Worm (Caenorhabditis elegans): ENCODE data around the gene nspc-1.

Gene nspc-1

ce11 chrX:8521614-8522013 lies 13.3 kb downstream of the nspc-1 start, which contains the start of gene C03G5.14:
Gene C03G5.14, plus strand, starts transcription at chrX:8521914.
- TF ChIP-seq hmbx-1 (tag; optimal IDR thresholded peaks at IDR 0.05) (no peak), flt-1 (GFP tag; IDR thresholded peaks at IDR 0.05) (no peak), ama-1 (optimal IDR thresholded peaks at IDR 0.05) (no peak), B0310.2 (tag; optimal IDR thresholded peaks at IDR 0.05) (no peak), ceh-36 (tag; optimal IDR thresholded peaks at IDR 0.05) (no peak), sea-1 (GFP tag; conservative IDR thresholded peaks at IDR 0.05) (no peak), F13C5.2 (tag; optimal IDR thresholded peaks at IDR 0.05) (no peak)

ce11 chrX:8520402-8520801 lies 14.5 kb downstream of the nspc-1 start, which contains the start of gene H03E18.2:
Gene H03E18.2, minus strand, starts transcription at chrX:8520502.
- TF ChIP-seq pes-1 (GFP tag; IDR thresholded peaks at IDR 0.05) = no peak
- TF ChIP-seq hmg-4 (GFP tag; optimal IDR thresholded peaks at IDR 0.05) = no peak
- no peak for TF ChIP-seq tbx-37 (GFP tag; conservative IDR thresholded peaks at IDR 0.05)
- TF ChIP-seq tbx-11 (GFP tag; IDR thresholded peaks at IDR 0.05) = no peak
- no peak for TF ChIP-seq ceh-13 (GFP tag; optimal IDR thresholded peaks at IDR 0.05)
- TF ChIP-seq tra-4 (tag; optimal IDR thresholded peaks at IDR 0.05) = no peak
- no peak for TF ChIP-seq sea-1 (GFP tag; conservative IDR thresholded peaks at IDR 0.05)
- TF ChIP-seq ama-1 (optimal IDR thresholded peaks at IDR 0.05) = no peak
- TF ChIP-seq ceh-36 (tag; optimal IDR thresholded peaks at IDR 0.05) = no peak
- TF ChIP-seq F13C5.2 (tag; optimal IDR thresholded peaks at IDR 0.05) = no peak
- TF ChIP-seq hnd-1 (tag; optimal IDR thresholded peaks at IDR 0.05) = no peak
- TF ChIP-seq ets-7 (tag; optimal IDR thresholded peaks at IDR 0.05) = no peak
- TF ChIP-seq scrt-1 (GFP tag; IDR thresholded peaks at IDR 0.05) = no peak
- no peak for TF ChIP-seq flt-1 (GFP tag; IDR thresholded peaks at IDR 0.05)
- TF ChIP-seq aly-1 (tag; optimal IDR thresholded peaks at IDR 0.05) = no peak
- TF ChIP-seq B0310.2 (tag; optimal IDR thresholded peaks at IDR 0.05) = no peak
- TF ChIP-seq hmbx-1 (tag; optimal IDR thresholded peaks at IDR 0.05) = no peak

ce11 chrX:8509088-8509487 lies 25.8 kb downstream of the nspc-1 start:
- TF ChIP-seq ets-7 (tag; optimal IDR thresholded peaks at IDR 0.05) (no peak), tbx-11 (GFP tag; IDR thresholded peaks at IDR 0.05) (no peak), ama-1 (optimal IDR thresholded peaks at IDR 0.05) (no peak), tra-4 (tag; optimal IDR thresholded peaks at IDR 0.05) (no peak), ceh-13 (GFP tag; optimal IDR thresholded peaks at IDR 0.05) (no peak), B0310.2 (tag; optimal IDR thresholded peaks at IDR 0.05) (no peak), hmbx-1 (tag; optimal IDR thresholded peaks at IDR 0.05) (no peak), tbx-37 (GFP tag; conservative IDR thresholded peaks at IDR 0.05) (no peak)

ce11 chrX:8507576-8507975 lies 27.3 kb downstream of the nspc-1 start, which contains the start of gene H03E18.1:
Gene H03E18.1, plus strand, starts transcription at chrX:8507876.
- TF ChIP-seq sea-1 (GFP tag; conservative IDR thresholded peaks at IDR 0.05) (no peak), tra-4 (tag; optimal IDR thresholded peaks at IDR 0.05) (no peak), F13C5.2 (tag; optimal IDR thresholded peaks at IDR 0.05) (no peak), hnd-1 (tag; optimal IDR thresholded peaks at IDR 0.05) (no peak)

- TF ChIP-seq scrt-1 (GFP tag; IDR thresholded peaks at IDR 0.05) = no peak
- no peak for TF ChIP-seq tbx-37 (GFP tag; conservative IDR thresholded peaks at IDR 0.05)
- TF ChIP-seq flt-1 (GFP tag; IDR thresholded peaks at IDR 0.05) = no peak
- TF ChIP-seq sea-1 (GFP tag; conservative IDR thresholded peaks at IDR 0.05) = no peak
- no peak for TF ChIP-seq B0310.2 (tag; optimal IDR thresholded peaks at IDR 0.05)
- TF ChIP-seq ets-7 (tag; optimal IDR thresholded peaks at IDR 0.05) = no peak
- TF ChIP-seq pes-1 (GFP tag; IDR thresholded peaks at IDR 0.05) = no peak
- no peak for TF ChIP-seq ama-1 (optimal IDR thresholded peaks at IDR 0.05)
- no peak for TF ChIP-seq hmg-4 (GFP tag; optimal IDR thresholded peaks at IDR 0.05)
- no peak for TF ChIP-seq ceh-36 (tag; optimal IDR thresholded peaks at IDR 0.05)
- TF ChIP-seq tbx-11 (GFP tag; IDR thresholded peaks at IDR 0.05) = no peak
- no peak for TF ChIP-seq tra-4 (tag; optimal IDR thresholded peaks at IDR 0.05)
- no peak for TF ChIP-seq hnd-1 (tag; optimal IDR thresholded peaks at IDR 0.05)
- TF ChIP-seq aly-1 (tag; optimal IDR thresholded peaks at IDR 0.05) = no peak
- no peak for TF ChIP-seq F13C5.2 (tag; optimal IDR thresholded peaks at IDR 0.05)
- no peak for TF ChIP-seq ceh-13 (GFP tag; optimal IDR thresholded peaks at IDR 0.05)
- no peak for TF ChIP-seq hmbx-1 (tag; optimal IDR thresholded peaks at IDR 0.05)
Measured at ce11 chrX:8507053-8507452, 27.9 kb downstream of the nspc-1 start.

- no peak for TF ChIP-seq ceh-13 (GFP tag; optimal IDR thresholded peaks at IDR 0.05)
- TF ChIP-seq hmg-4 (GFP tag; optimal IDR thresholded peaks at IDR 0.05) = no peak
- TF ChIP-seq tbx-37 (GFP tag; conservative IDR thresholded peaks at IDR 0.05) = no peak
- no peak for TF ChIP-seq tbx-11 (GFP tag; IDR thresholded peaks at IDR 0.05)
- no peak for TF ChIP-seq hnd-1 (tag; optimal IDR thresholded peaks at IDR 0.05)
- TF ChIP-seq hmbx-1 (tag; optimal IDR thresholded peaks at IDR 0.05) = no peak
- TF ChIP-seq tra-4 (tag; optimal IDR thresholded peaks at IDR 0.05) = no peak
- no peak for TF ChIP-seq aly-1 (tag; optimal IDR thresholded peaks at IDR 0.05)
- no peak for TF ChIP-seq B0310.2 (tag; optimal IDR thresholded peaks at IDR 0.05)
- no peak for TF ChIP-seq pes-1 (GFP tag; IDR thresholded peaks at IDR 0.05)
- no peak for TF ChIP-seq flt-1 (GFP tag; IDR thresholded peaks at IDR 0.05)
- TF ChIP-seq ets-7 (tag; optimal IDR thresholded peaks at IDR 0.05) = no peak
- TF ChIP-seq F13C5.2 (tag; optimal IDR thresholded peaks at IDR 0.05) = no peak
- TF ChIP-seq ceh-36 (tag; optimal IDR thresholded peaks at IDR 0.05) = no peak
- TF ChIP-seq ama-1 (optimal IDR thresholded peaks at IDR 0.05) = no peak
- no peak for TF ChIP-seq scrt-1 (GFP tag; IDR thresholded peaks at IDR 0.05)
- no peak for TF ChIP-seq sea-1 (GFP tag; conservative IDR thresholded peaks at IDR 0.05)
Measured at ce11 chrX:8504207-8504606, 30.7 kb downstream of the nspc-1 start.

ce11 chrX:8500922-8501321 lies 34.0 kb downstream of the nspc-1 start, which contains the start of gene grd-4:
Gene grd-4, plus strand, starts transcription at chrX:8501222.
- no peak for TF ChIP-seq hmbx-1 (tag; optimal IDR thresholded peaks at IDR 0.05)
- TF ChIP-seq aly-1 (tag; optimal IDR thresholded peaks at IDR 0.05) = no peak
- TF ChIP-seq ceh-36 (tag; optimal IDR thresholded peaks at IDR 0.05) = no peak
- TF ChIP-seq tbx-11 (GFP tag; IDR thresholded peaks at IDR 0.05) = no peak
- TF ChIP-seq F13C5.2 (tag; optimal IDR thresholded peaks at IDR 0.05) = no peak
- no peak for TF ChIP-seq ama-1 (optimal IDR thresholded peaks at IDR 0.05)
- TF ChIP-seq ets-7 (tag; optimal IDR thresholded peaks at IDR 0.05) = no peak
- no peak for TF ChIP-seq B0310.2 (tag; optimal IDR thresholded peaks at IDR 0.05)
- TF ChIP-seq scrt-1 (GFP tag; IDR thresholded peaks at IDR 0.05) = no peak
- TF ChIP-seq hnd-1 (tag; optimal IDR thresholded peaks at IDR 0.05) = no peak
